Fruit fly (Drosophila melanogaster) whole organism, embryonic: ENCODE data around the gene CG17270.

Experiments
- Atf3 ChIP-seq: fragments of 200-800 bp; sonication (Bioruptor generic); optimal IDR thresholded peaks from 3 replicates; lab custom pipeline; 2016; ENCODE audit warnings: missing biosample characterization, missing genetic modification characterization
- CG10366 ChIP-seq: fragments of 200-800 bp; sonication (Bioruptor generic); IDR thresholded peaks from 2 replicates; pipeline ENCODE4 v1.3.6; 2022; ENCODE audit warnings: missing biosample characterization, missing genetic modification characterization
- CG10543 ChIP-seq: fragments of 200-800 bp; sonication (Bioruptor generic); optimal IDR thresholded peaks from 3 replicates; lab custom pipeline; 2017; ENCODE audit warnings: missing biosample characterization, mild to moderate bottlenecking, missing genetic modification characterization, moderate library complexity
- CG12071 ChIP-seq: fragments of 200-800 bp; sonication (Bioruptor generic); optimal IDR thresholded peaks from 3 replicates; lab custom pipeline; 2018; ENCODE audit warnings: missing biosample characterization, mild to moderate bottlenecking, missing genetic modification characterization
- CG12236 ChIP-seq: fragments of 200-800 bp; sonication (Bioruptor generic); optimal IDR thresholded peaks from 2 replicates; lab custom pipeline; 2016; ENCODE audit warnings: missing biosample characterization, missing genetic modification characterization
- CG13894 ChIP-seq: fragments of 200-800 bp; sonication (Bioruptor generic); optimal IDR thresholded peaks from 3 replicates; lab custom pipeline; 2018; ENCODE audit warnings: missing biosample characterization, mild to moderate bottlenecking, missing genetic modification characterization, moderate library complexity
- CG17361 ChIP-seq: fragments of 200-800 bp; sonication (Bioruptor generic); IDR thresholded peaks from 3 replicates; pipeline ENCODE4 v1.3.6; 2022; ENCODE audit warnings: missing biosample characterization, missing genetic modification characterization
- CG18599 ChIP-seq: fragments of 200-800 bp; sonication (Bioruptor generic); optimal IDR thresholded peaks from 3 replicates; lab custom pipeline; 2017; ENCODE audit warnings: missing biosample characterization, missing genetic modification characterization, mild to moderate bottlenecking, moderate library complexity, missing genetic modification reagents
- CG2199 ChIP-seq: fragments of 200-800 bp; sonication (Bioruptor generic); IDR thresholded peaks from 3 replicates; pipeline ENCODE4 v1.3.6; 2022; ENCODE audit warnings: missing biosample characterization, missing genetic modification characterization
- CG30020 ChIP-seq: fragments of 200-800 bp; optimal IDR thresholded peaks from 2 replicates; lab custom pipeline; 2019; ENCODE audit warnings: missing biosample characterization, mild to moderate bottlenecking, missing genetic modification characterization, moderate library complexity
- CG31365 ChIP-seq: fragments of 200-800 bp; sonication (Bioruptor generic); optimal IDR thresholded peaks from 2 replicates; lab custom pipeline; 2018; ENCODE audit warnings: missing biosample characterization, mild to moderate bottlenecking, missing genetic modification characterization
- CG31441 ChIP-seq: fragments of 200-800 bp; sonication (Bioruptor generic); IDR thresholded peaks from 2 replicates; pipeline ENCODE4 v1.3.6; 2022; ENCODE audit warnings: missing biosample characterization, missing genetic modification characterization
- CG4328 ChIP-seq: fragments of 200-800 bp; sonication (Bioruptor generic); optimal IDR thresholded peaks from 3 replicates; lab custom pipeline; 2017; ENCODE audit warnings: missing biosample characterization, missing genetic modification reagents, missing genetic modification characterization
- CG6254 ChIP-seq: fragments of 200-800 bp; sonication (Bioruptor generic); optimal IDR thresholded peaks from 3 replicates; lab custom pipeline; 2017; ENCODE audit warnings: mild to moderate bottlenecking, missing biosample characterization, missing genetic modification reagents, missing genetic modification characterization
- CG8290 ChIP-seq, 3 experiments: fragments of 200-800 bp; sonication (Bioruptor generic); optimal IDR thresholded peaks; 2 replicates each; lab custom pipeline; 2016 to 2019; ENCODE audit warnings: missing biosample characterization in 3 of 3, missing genetic modification characterization in 3 of 3, mild to moderate bottlenecking in 2 of 3, moderate library complexity in 1 of 3
- Dbx ChIP-seq: fragments of 200-800 bp; sonication (Bioruptor generic); IDR thresholded peaks from 3 replicates; pipeline ENCODE4 v1.3.6; 2022; ENCODE audit warnings: missing biosample characterization, missing genetic modification characterization
- Dref ChIP-seq: fragments of 200-800 bp; sonication (Bioruptor generic); IDR thresholded peaks from 2 replicates; pipeline ENCODE4 v1.3.6; 2022; ENCODE audit warnings: missing biosample characterization, missing genetic modification characterization
- Fer3 ChIP-seq: fragments of 200-800 bp; sonication (Bioruptor generic); optimal IDR thresholded peaks from 2 replicates; lab custom pipeline; 2018; ENCODE audit warnings: missing biosample characterization, mild to moderate bottlenecking, missing genetic modification characterization, moderate library complexity
- H15 ChIP-seq: fragments of 200-800 bp; sonication (Bioruptor generic); IDR thresholded peaks from 3 replicates; pipeline ENCODE4 v1.3.6; 2022; ENCODE audit warnings: missing biosample characterization, missing genetic modification characterization
- HHEX ChIP-seq: fragments of 200-800 bp; sonication (Bioruptor generic); optimal IDR thresholded peaks from 3 replicates; lab custom pipeline; 2017; ENCODE audit warnings: missing biosample characterization, mild to moderate bottlenecking, missing genetic modification characterization, missing genetic modification reagents
- HmgZ ChIP-seq: fragments of 200-800 bp; sonication (Bioruptor generic); optimal IDR thresholded peaks from 2 replicates; lab custom pipeline; 2018; ENCODE audit warnings: missing biosample characterization, mild to moderate bottlenecking, missing genetic modification characterization
- Hr39 ChIP-seq: fragments of >200 bp; optimal IDR thresholded peaks from 2 replicates; lab custom pipeline; 2017
- Hsf ChIP-seq: fragments of 200-800 bp; sonication (Bioruptor generic); optimal IDR thresholded peaks from 3 replicates; lab custom pipeline; 2016; ENCODE audit warnings: missing biosample characterization, missing genetic modification characterization
- Kr ChIP-seq: fragments of 200-800 bp; sonication (Bioruptor generic); optimal IDR thresholded peaks from 2 replicates; lab custom pipeline; 2017; ENCODE audit warnings: missing biosample characterization, mild to moderate bottlenecking, missing genetic modification characterization
- Mad ChIP-seq: fragments of 200-800 bp; sonication (Bioruptor generic); optimal IDR thresholded peaks from 2 replicates; lab custom pipeline; 2016; ENCODE audit warnings: missing biosample characterization, missing genetic modification characterization
- Med ChIP-seq: fragments of 200-800 bp; sonication (Bioruptor generic); peaks from one replicate; lab custom pipeline; 2016; ENCODE audit warnings: missing biosample characterization, missing genetic modification characterization, mild to moderate bottlenecking, inconsistent platforms, moderate library complexity
- Oaz ChIP-seq: fragments of 200-800 bp; sonication (Bioruptor generic); IDR thresholded peaks from 2 replicates; pipeline ENCODE4 v1.3.6; 2022; ENCODE audit warnings: missing biosample characterization, missing genetic modification characterization
- Rfx ChIP-seq: fragments of 200-800 bp; sonication (Bioruptor generic); IDR thresholded peaks from 2 replicates; pipeline ENCODE4 v1.3.6; 2022; ENCODE audit warnings: missing biosample characterization, missing genetic modification characterization
- ab ChIP-seq: fragments of 200-800 bp; sonication (Bioruptor generic); optimal IDR thresholded peaks from 2 replicates; lab custom pipeline; 2016; ENCODE audit warnings: missing biosample characterization, missing genetic modification characterization
- aop ChIP-seq: fragments of 200-800 bp; sonication (Bioruptor generic); IDR thresholded peaks from 2 replicates; pipeline ENCODE4 v1.3.6; 2022; ENCODE audit warnings: missing biosample characterization, missing genetic modification characterization
- az2 ChIP-seq: fragments of 200-800 bp; sonication (Bioruptor generic); optimal IDR thresholded peaks from 3 replicates; lab custom pipeline; 2016; ENCODE audit warnings: missing biosample characterization, missing genetic modification characterization
- bowl ChIP-seq: fragments of 200-800 bp; sonication (Bioruptor generic); IDR thresholded peaks from 2 replicates; pipeline ENCODE4 v1.3.6; 2022; ENCODE audit warnings: missing biosample characterization, missing genetic modification characterization
- caup ChIP-seq: fragments of 200-800 bp; sonication (Bioruptor generic); optimal IDR thresholded peaks from 3 replicates; lab custom pipeline; 2017; ENCODE audit warnings: missing biosample characterization, mild to moderate bottlenecking, missing genetic modification characterization, moderate library complexity; ENCODE audit not compliant: severe bottlenecking
- chif ChIP-seq, 2 experiments: fragments of 200-800 bp; sonication (Bioruptor generic); optimal IDR thresholded peaks; 3 replicates each; lab custom pipeline; 2016; ENCODE audit warnings: missing biosample characterization in 2 of 2, missing genetic modification characterization in 2 of 2
- chm ChIP-seq: fragments of 200-800 bp; sonication (Bioruptor generic); IDR thresholded peaks from 2 replicates; pipeline ENCODE4 v1.3.6; 2022; ENCODE audit warnings: missing biosample characterization, missing genetic modification characterization
- eve ChIP-seq, 2 experiments: fragments of >200 bp; optimal IDR thresholded peaks; 2 replicates each; lab custom pipeline; 2017; ENCODE audit warnings: missing biosample characterization in 2 of 2, missing genetic modification characterization in 2 of 2
- ftz-f1 ChIP-seq: fragments of 200-800 bp; sonication (Bioruptor generic); optimal IDR thresholded peaks from 2 replicates; lab custom pipeline; 2016; ENCODE audit warnings: missing biosample characterization, missing genetic modification characterization
- gro ChIP-seq: fragments of 200-800 bp; sonication (Bioruptor generic); optimal IDR thresholded peaks from 2 replicates; lab custom pipeline; 2016; ENCODE audit warnings: missing biosample characterization, missing genetic modification characterization
- ind ChIP-seq: fragments of 200-800 bp; sonication (Bioruptor generic); optimal IDR thresholded peaks from 3 replicates; lab custom pipeline; 2016; ENCODE audit warnings: missing biosample characterization, missing genetic modification characterization
- knrl ChIP-seq: fragments of 200-800 bp; sonication (Bioruptor generic); IDR thresholded peaks from 3 replicates; pipeline ENCODE4 v1.3.6; 2022; ENCODE audit warnings: missing biosample characterization, missing genetic modification characterization; ENCODE audit not compliant: partially characterized antibody
- lab ChIP-seq: fragments of 200-800 bp; sonication (Bioruptor generic); optimal IDR thresholded peaks from 3 replicates; lab custom pipeline; 2017; ENCODE audit warnings: missing biosample characterization, missing genetic modification characterization, mild to moderate bottlenecking, moderate library complexity, missing genetic modification reagents
- nau ChIP-seq: fragments of 200-800 bp; sonication (Bioruptor generic); optimal IDR thresholded peaks from 3 replicates; lab custom pipeline; 2017; ENCODE audit warnings: missing biosample characterization, mild to moderate bottlenecking, missing genetic modification characterization, missing genetic modification reagents
- oc ChIP-seq: fragments of 200-800 bp; sonication (Bioruptor generic); optimal IDR thresholded peaks from 2 replicates; lab custom pipeline; 2018; ENCODE audit warnings: missing biosample characterization, mild to moderate bottlenecking, missing genetic modification characterization, moderate library complexity
- pb ChIP-seq: fragments of 200-800 bp; sonication (Bioruptor generic); optimal IDR thresholded peaks from 3 replicates; lab custom pipeline; 2016; ENCODE audit warnings: missing biosample characterization, missing genetic modification characterization
- phol ChIP-seq: fragments of 200-800 bp; sonication (Bioruptor generic); optimal IDR thresholded peaks from 3 replicates; lab custom pipeline; 2018; ENCODE audit warnings: missing biosample characterization, mild to moderate bottlenecking, missing genetic modification characterization, moderate library complexity
- rib ChIP-seq: fragments of 200-800 bp; sonication (Bioruptor generic); IDR thresholded peaks from 2 replicates; pipeline ENCODE4 v1.3.6; 2022; ENCODE audit warnings: missing biosample characterization, missing genetic modification characterization
- row ChIP-seq: fragments of 200-800 bp; sonication (Bioruptor generic); IDR thresholded peaks from 3 replicates; pipeline ENCODE4 v1.3.6; 2022; ENCODE audit warnings: missing biosample characterization, missing genetic modification characterization
- sd ChIP-seq: fragments of 200-800 bp; sonication (Bioruptor generic); optimal IDR thresholded peaks from 3 replicates; lab custom pipeline; 2018; ENCODE audit warnings: missing biosample characterization, mild to moderate bottlenecking, missing genetic modification characterization, moderate library complexity
- tio ChIP-seq: fragments of 200-800 bp; sonication (Bioruptor generic); optimal IDR thresholded peaks from 2 replicates; lab custom pipeline; 2017; ENCODE audit warnings: missing biosample characterization, missing genetic modification characterization, inconsistent platforms
- unpg ChIP-seq: fragments of 200-800 bp; sonication (Bioruptor generic); optimal IDR thresholded peaks from 3 replicates; lab custom pipeline; 2018; ENCODE audit warnings: missing biosample characterization, mild to moderate bottlenecking, missing genetic modification characterization, moderate library complexity
- wdn ChIP-seq: fragments of 200-800 bp; sonication (Bioruptor generic); IDR thresholded peaks from 2 replicates; pipeline ENCODE4 v1.3.6; 2022; ENCODE audit warnings: missing biosample characterization, missing genetic modification characterization

CG17270 gene

DNA sequence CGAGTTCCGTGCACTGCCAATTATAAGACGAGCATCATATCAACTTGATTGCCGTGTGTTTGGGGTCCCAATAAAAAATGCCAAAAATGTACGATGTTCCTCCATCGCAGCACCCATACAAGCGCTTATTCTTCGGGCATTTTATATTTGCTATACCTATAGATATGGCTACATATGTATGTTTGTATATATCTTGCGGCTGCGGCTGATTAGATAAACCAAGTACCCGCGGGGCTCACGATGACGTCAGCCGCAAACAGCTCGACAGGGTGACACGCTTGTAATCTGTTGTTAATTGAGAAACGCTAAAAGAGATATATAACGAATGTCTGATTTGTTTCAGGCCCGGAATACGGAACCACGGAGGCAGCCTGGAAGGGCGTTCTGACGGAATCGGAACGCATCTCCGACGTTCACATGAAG lies 18.5 kb upstream of the CG17270 start (continued):
- peak; percentile 23 for TF ChIP-seq HHEX (GFP tag; lab: Kevin White, UChicago)
- TF ChIP-seq caup (GFP tag; lab: Kevin White, UChicago) = peak; percentile 16
- TF ChIP-seq CG10366 (GFP tag; lab: Robert Waterston, UW) = peak; percentile 71
- no peak for TF ChIP-seq Fer3 (tag; lab: Kevin White, UChicago)
- TF ChIP-seq pb = no peak
- TF ChIP-seq CG31365 (tag; lab: Kevin White, UChicago) = peak; percentile 13
- TF ChIP-seq ind (GFP tag; lab: Kevin White, UChicago) = no peak
- no peak for TF ChIP-seq Dref
- TF ChIP-seq eve (GFP tag; optimal IDR thresholded peaks at IDR 0.05; lab: Kevin White, UChicago) = peak in 1 of 2 experiments; percentile 2
- no peak for TF ChIP-seq CG12236
- TF ChIP-seq HmgZ (tag; lab: Kevin White, UChicago) = peak; percentile 43
- TF ChIP-seq sd (tag; lab: Kevin White, UChicago) = peak; percentile 96
- peak; percentile 82 for TF ChIP-seq CG13894 (tag; lab: Kevin White, UChicago)
- peak; percentile 25 for TF ChIP-seq Rfx
- TF ChIP-seq chif (GFP tag; optimal IDR thresholded peaks at IDR 0.05; lab: Kevin White, UChicago) = no peak
- peak; percentile 11 for TF ChIP-seq gro
- TF ChIP-seq CG17361 = no peak
- TF ChIP-seq Med (GFP tag; lab: Kevin White, UChicago) = peak; percentile 61
- no peak for TF ChIP-seq aop (GFP tag; lab: Robert Waterston, UW)
- peak; percentile 74 for TF ChIP-seq CG10543
- TF ChIP-seq Atf3 (GFP tag; lab: Kevin White, UChicago) = no peak
- no peak for TF ChIP-seq ftz-f1 (GFP tag; lab: Kevin White, UChicago)
- peak; percentile 24 for TF ChIP-seq CG12071 (GFP tag; lab: Kevin White, UChicago)
- TF ChIP-seq az2 (GFP tag; lab: Kevin White, UChicago) = no peak
- no peak for TF ChIP-seq H15 (GFP tag; lab: Robert Waterston, UW)
- no peak for TF ChIP-seq knrl (GFP tag; lab: Robert Waterston, UW)
- no peak for TF ChIP-seq CG31441 (GFP tag; lab: Robert Waterston, UW)
- no peak; the same call in 2 of the 3 replicates for TF ChIP-seq Dbx (GFP tag; lab: Robert Waterston, UW)
- TF ChIP-seq tio (GFP tag; lab: Kevin White, UChicago) = no peak
- peak; percentile 55 for TF ChIP-seq lab (GFP tag; lab: Kevin White, UChicago)
- no peak for TF ChIP-seq CG4328 (GFP tag; lab: Kevin White, UChicago)
- TF ChIP-seq Hr39 = no peak
- peak; percentile 14 for TF ChIP-seq CG18599 (GFP tag; lab: Kevin White, UChicago)
- 0 out of 2 replicates have a peak, but pooled peaks have one; percentile 19 for TF ChIP-seq wdn
- TF ChIP-seq CG6254 (GFP tag; lab: Kevin White, UChicago) = peak; percentile 57
- TF ChIP-seq Kr (GFP tag; lab: Kevin White, UChicago) = no peak
- TF ChIP-seq Mad (GFP tag; lab: Kevin White, UChicago) = no peak
- TF ChIP-seq oc = no peak
- TF ChIP-seq Hsf (GFP tag; lab: Kevin White, UChicago) = no peak
- peak; percentile 36; the same call in 1 of the 3 replicates for TF ChIP-seq row (GFP tag; lab: Robert Waterston, UW)
- TF ChIP-seq unpg (GFP tag; lab: Kevin White, UChicago) = no peak
- TF ChIP-seq chm (GFP tag; lab: Robert Waterston, UW) = no peak
- TF ChIP-seq Oaz = no peak
- TF ChIP-seq rib (GFP tag; lab: Robert Waterston, UW) = no peak
- no peak for TF ChIP-seq phol (tag; lab: Kevin White, UChicago)
- no peak for TF ChIP-seq ab
- TF ChIP-seq nau = peak; percentile 0
- no peak for TF ChIP-seq CG30020 (tag; lab: Kevin White, UChicago)
- TF ChIP-seq CG8290 (GFP tag; optimal IDR thresholded peaks at IDR 0.05; lab: Kevin White, UChicago) = no peak
- TF ChIP-seq CG8290 (tag; optimal IDR thresholded peaks at IDR 0.05; lab: Kevin White, UChicago) = peak in 1 of 2 experiments; percentile 17
- no peak for TF ChIP-seq CG2199 (GFP tag; lab: Robert Waterston, UW)
- no peak for TF ChIP-seq bowl (GFP tag; lab: Robert Waterston, UW)
